Worm (Caenorhabditis elegans) whole organism, young adult: Measurements from ENCODE around the gene pqn-68.

ENCODE experiments used
- B0035.1 ChIP-seq: sonication (generic microtip); optimal IDR thresholded peaks from 2 replicates; lab custom pipeline; 2016; ENCODE audit warnings: missing genetic modification characterization, mild to moderate bottlenecking, missing compliant biosample characterization, missing genotype, missing genetic modification reagents
- B0336.3 ChIP-seq: fragments of 200-800 bp; sonication (Bioruptor generic); IDR thresholded peaks from 2 replicates; pipeline ENCODE4 v1.3.6; 2022; ENCODE audit warnings: missing genetic modification characterization, missing compliant biosample characterization
- C06A6.2 ChIP-seq: fragments of 200-800 bp; sonication (Bioruptor generic); conservative IDR thresholded peaks from 2 replicates; pipeline ENCODE4 v1.3.6; 2022; ENCODE audit warnings: missing genetic modification characterization, missing compliant biosample characterization
- D2030.7 ChIP-seq: fragments of 200-800 bp; sonication (Bioruptor generic); IDR thresholded peaks from 2 replicates; pipeline ENCODE4 v1.3.6; 2022; ENCODE audit warnings: missing genetic modification reagents, missing genetic modification characterization, missing compliant biosample characterization
- F10E7.11 ChIP-seq: sonication (generic microtip); optimal IDR thresholded peaks from 2 replicates; lab custom pipeline; 2017; ENCODE audit warnings: mild to moderate bottlenecking, missing genetic modification characterization, moderate library complexity, missing compliant biosample characterization
- F23B12.7 ChIP-seq: sonication (generic microtip); optimal IDR thresholded peaks from 2 replicates; lab custom pipeline; 2017; ENCODE audit warnings: missing genetic modification characterization, mild to moderate bottlenecking, missing compliant biosample characterization, antibody characterized with exemption, moderate library complexity; ENCODE audit not compliant: insufficient read depth
- F39B2.1 ChIP-seq: fragments of 200-800 bp; sonication (Bioruptor generic); IDR thresholded peaks from 2 replicates; pipeline ENCODE4 v1.3.6; 2022; ENCODE audit warnings: missing genetic modification reagents, missing genetic modification characterization, missing compliant biosample characterization
- F49E8.2 ChIP-seq: sonication (generic microtip); optimal IDR thresholded peaks from 3 replicates; lab custom pipeline; 2017; ENCODE audit warnings: missing genetic modification characterization, mild to moderate bottlenecking, missing compliant biosample characterization, antibody characterized with exemption, moderate library complexity; ENCODE audit not compliant: insufficient read depth
- F52B5.7 ChIP-seq: sonication (generic microtip); optimal IDR thresholded peaks from 2 replicates; lab custom pipeline; 2016; ENCODE audit warnings: mild to moderate bottlenecking, missing genetic modification characterization, missing compliant biosample characterization
- K11D2.4 ChIP-seq: fragments of 200-800 bp; sonication (Bioruptor generic); IDR thresholded peaks from 2 replicates; pipeline ENCODE4 v1.3.6; 2022; ENCODE audit warnings: missing genetic modification reagents, missing genetic modification characterization, missing compliant biosample characterization
- Y53F4B.3 ChIP-seq: fragments of 200-800 bp; sonication (Bioruptor generic); IDR thresholded peaks from 2 replicates; pipeline ENCODE4 v1.3.6; 2022; ENCODE audit warnings: missing genetic modification reagents, missing genetic modification characterization, missing compliant biosample characterization
- Y67H2A.10 ChIP-seq: fragments of 200-800 bp; sonication (Bioruptor generic); conservative IDR thresholded peaks from 2 replicates; pipeline ENCODE4 v1.3.6; 2022; ENCODE audit warnings: missing genetic modification reagents, missing genetic modification characterization, missing compliant biosample characterization
- ZK185.1 ChIP-seq: sonication (generic microtip); optimal IDR thresholded peaks from 2 replicates; lab custom pipeline; 2016; ENCODE audit warnings: mild to moderate bottlenecking, missing genetic modification characterization, missing compliant biosample characterization; ENCODE audit not compliant: poor library complexity, severe bottlenecking
- ama-1 ChIP-seq, 3 experiments: fragments of 150-350 bp in 1 of 3; sonication (generic microtip) in 2 of 3; optimal IDR thresholded peaks; 2 replicates each; lab custom pipeline; 2014 to 2018; ENCODE audit warnings: missing biosample characterization in 2 of 3, missing genetic modification characterization in 2 of 3, missing genetic modification reagents in 2 of 3
- aptf-3 ChIP-seq: fragments of 200-800 bp; sonication (Bioruptor generic); IDR thresholded peaks from 2 replicates; pipeline ENCODE4 v1.3.6; 2022; ENCODE audit warnings: missing genetic modification characterization, missing compliant biosample characterization
- attf-5 ChIP-seq: fragments of 200-800 bp; sonication (Bioruptor generic); optimal IDR thresholded peaks from 2 replicates; lab custom pipeline; 2018; ENCODE audit warnings: mild to moderate bottlenecking, missing genetic modification characterization, missing compliant biosample characterization
- bed-1 ChIP-seq: fragments of 200-800 bp; sonication (Bioruptor generic); IDR thresholded peaks from 2 replicates; pipeline ENCODE4 v1.3.6; 2022; ENCODE audit warnings: missing genetic modification reagents, missing genetic modification characterization, missing compliant biosample characterization
- cebp-1 ChIP-seq, 2 experiments: fragments of 200-800 bp in 1 of 2; sonication (Bioruptor generic) in 1 of 2; sonication (generic microtip) in 1 of 2; IDR thresholded peaks in 1 of 2; optimal IDR thresholded peaks in 1 of 2; 2 replicates each; pipeline versions ENCODE4 v1.3.6 to Lab custom; 2017 to 2022; ENCODE audit warnings: missing compliant biosample characterization in 2 of 2, missing genetic modification characterization in 2 of 2, mild to moderate bottlenecking in 1 of 2, missing genetic modification reagents in 1 of 2, moderate library complexity in 1 of 2
- ceh-40 ChIP-seq: fragments of 200-800 bp; sonication (Bioruptor generic); IDR thresholded peaks from 2 replicates; pipeline ENCODE4 v1.3.6; 2022; ENCODE audit warnings: missing genetic modification characterization, missing compliant biosample characterization
- ceh-58 ChIP-seq: fragments of 200-800 bp; sonication (Bioruptor generic); IDR thresholded peaks from 2 replicates; pipeline ENCODE4 v1.3.6; 2022; ENCODE audit warnings: missing genetic modification characterization, missing compliant biosample characterization
- dox-1 ChIP-seq: fragments of 200-800 bp; sonication (Bioruptor generic); IDR thresholded peaks from 2 replicates; pipeline ENCODE4 v1.3.6; 2022; ENCODE audit warnings: missing genetic modification reagents, missing genetic modification characterization, missing compliant biosample characterization
- dpl-1 ChIP-seq: fragments of 150-350 bp; optimal IDR thresholded peaks from 2 replicates; lab custom pipeline; 2014; ENCODE audit warnings: missing biosample characterization, missing genetic modification reagents, missing genetic modification characterization
- efl-1 ChIP-seq: fragments of 150-350 bp; optimal IDR thresholded peaks from 2 replicates; lab custom pipeline; 2014; ENCODE audit warnings: missing biosample characterization, missing genetic modification reagents, missing genetic modification characterization
- him-1 ChIP-seq: sonication (generic microtip); optimal IDR thresholded peaks from 2 replicates; lab custom pipeline; 2016; ENCODE audit warnings: missing genotype, missing genetic modification reagents, missing genetic modification characterization, missing compliant biosample characterization
- hlh-12 ChIP-seq: sonication (generic microtip); optimal IDR thresholded peaks from 2 replicates; lab custom pipeline; 2016; ENCODE audit warnings: missing genetic modification characterization, missing compliant biosample characterization
- mcd-1 ChIP-seq: fragments of 200-800 bp; sonication (Bioruptor generic); IDR thresholded peaks from 2 replicates; pipeline ENCODE4 v1.3.6; 2022; ENCODE audit warnings: missing genetic modification reagents, missing genetic modification characterization, missing compliant biosample characterization
- mel-28 ChIP-seq: sonication (generic microtip); optimal IDR thresholded peaks from 2 replicates; lab custom pipeline; 2016; ENCODE audit warnings: borderline replicate concordance, mild to moderate bottlenecking, missing genetic modification characterization, missing compliant biosample characterization
- mes-4 ChIP-seq: sonication (generic microtip); optimal IDR thresholded peaks from 2 replicates; lab custom pipeline; 2016; ENCODE audit warnings: missing genotype, missing genetic modification characterization, missing compliant biosample characterization
- mxl-1 ChIP-seq: sonication (generic microtip); optimal IDR thresholded peaks from 2 replicates; lab custom pipeline; 2016; ENCODE audit warnings: missing genetic modification characterization, missing compliant biosample characterization
- nhr-120 ChIP-seq: fragments of 200-800 bp; sonication (Bioruptor generic); IDR thresholded peaks from 2 replicates; pipeline ENCODE4 v1.3.6; 2022; ENCODE audit warnings: missing genetic modification characterization, missing compliant biosample characterization
- nhr-80 ChIP-seq: sonication (generic microtip); optimal IDR thresholded peaks from 2 replicates; lab custom pipeline; 2016; ENCODE audit warnings: missing genetic modification characterization, missing compliant biosample characterization
- rec-8 ChIP-seq, 2 experiments: sonication (generic microtip); optimal IDR thresholded peaks; 2 replicates each; lab custom pipeline; 2016; ENCODE audit warnings: mild to moderate bottlenecking in 2 of 2, missing genetic modification characterization in 2 of 2, missing genetic modification reagents in 2 of 2, missing genotype in 2 of 2, missing biosample characterization in 1 of 2, missing compliant biosample characterization in 1 of 2, moderate library complexity in 1 of 2
- sptf-2 ChIP-seq: fragments of 200-800 bp; sonication (Bioruptor generic); optimal IDR thresholded peaks from 2 replicates; lab custom pipeline; 2018; ENCODE audit warnings: mild to moderate bottlenecking, missing genetic modification characterization, missing compliant biosample characterization
- tbx-9 ChIP-seq: sonication (generic microtip); optimal IDR thresholded peaks from 2 replicates; lab custom pipeline; 2016; ENCODE audit warnings: borderline replicate concordance, missing genetic modification characterization, inconsistent platforms, missing compliant biosample characterization
- unc-130 ChIP-seq: sonication (generic microtip); optimal IDR thresholded peaks from 2 replicates; lab custom pipeline; 2016; ENCODE audit warnings: missing genetic modification reagents, missing genetic modification characterization, missing compliant biosample characterization
- zim-3 ChIP-seq: sonication (generic microtip); optimal IDR thresholded peaks from 2 replicates; lab custom pipeline; 2017; ENCODE audit warnings: mild to moderate bottlenecking, missing genetic modification characterization, moderate library complexity, missing compliant biosample characterization
- ztf-3 ChIP-seq: fragments of 200-800 bp; sonication (Bioruptor generic); optimal IDR thresholded peaks from 2 replicates; lab custom pipeline; 2018; ENCODE audit warnings: mild to moderate bottlenecking, missing genetic modification characterization, missing compliant biosample characterization

pqn-68 gene

ce11 chrV:12909544-12910157, 42.8 kb upstream of the pqn-68 start, which contains the start of gene nid-1 (continued):
- TF ChIP-seq cebp-1 (GFP tag; IDR thresholded peaks at IDR 0.05; lab: Robert Waterston, UW) (no peak), cebp-1 (tag; optimal IDR thresholded peaks at IDR 0.05; lab: Kevin White, UChicago) (no peak), dpl-1 (GFP tag; lab: Kevin White, UChicago) (no peak), ZK185.1 (tag; lab: Kevin White, UChicago) (no peak), F23B12.7 (tag; lab: Kevin White, UChicago) (no peak)

- TF ChIP-seq nhr-80, result peak; percentile 35
- TF ChIP-seq ceh-58 (GFP tag; lab: Robert Waterston, UW), result no peak
- no peak for TF ChIP-seq Y53F4B.3 (GFP tag; lab: Robert Waterston, UW)
- no peak for TF ChIP-seq dox-1 (GFP tag; lab: Robert Waterston, UW)
Measured at ce11 chrV:12919705-12920104, 32.7 kb upstream of the pqn-68 start, which contains the start of gene lipl-1. TSS of gene lipl-1 (plus strand) at chrV:12919986.

ce11 chrV:12921680-12922079, 30.8 kb upstream of the pqn-68 start:
- TF ChIP-seq ceh-40 (GFP tag; lab: Robert Waterston, UW) (no peak), C06A6.2 (GFP tag; lab: Robert Waterston, UW) (no peak), Y67H2A.10 (GFP tag; lab: Robert Waterston, UW) (no peak), cebp-1 (GFP tag; IDR thresholded peaks at IDR 0.05; lab: Robert Waterston, UW) (peak; percentile 52; the same call in 1 of the 2 replicates), cebp-1 (tag; optimal IDR thresholded peaks at IDR 0.05; lab: Kevin White, UChicago) (peak; percentile 63), hlh-12 (no peak), B0336.3 (GFP tag; lab: Robert Waterston, UW) (no peak), nhr-80 (peak; percentile 80), F10E7.11 (tag; lab: Kevin White, UChicago) (no peak)

ce11 chrV:12922308-12922707, 30.1 kb upstream of the pqn-68 start, which contains the start of gene dhrs-4:
TSS of gene dhrs-4 (plus strand) at chrV:12922608.
- TF ChIP-seq him-1 (no peak), ztf-3 (GFP tag; lab: Kevin White, UChicago) (no peak), B0035.1 (no peak), bed-1 (no peak), K11D2.4 (GFP tag; lab: Robert Waterston, UW) (no peak), unc-130 (GFP tag; lab: Kevin White, UChicago) (no peak), dpl-1 (GFP tag; lab: Kevin White, UChicago) (no peak), F52B5.7 (tag; lab: Kevin White, UChicago) (no peak), zim-3 (tag; lab: Kevin White, UChicago) (no peak), attf-5 (no peak), F49E8.2 (no peak), D2030.7 (no peak), mcd-1 (GFP tag; lab: Robert Waterston, UW) (no peak), tbx-9 (no peak), aptf-3 (GFP tag; lab: Robert Waterston, UW) (no peak), F39B2.1 (GFP tag; lab: Robert Waterston, UW) (no peak), ama-1 (optimal IDR thresholded peaks at IDR 0.05; lab: Kevin White, UChicago) (no peak), ama-1 (GFP tag; optimal IDR thresholded peaks at IDR 0.05; lab: Kevin White, UChicago) (no peak), efl-1 (GFP tag; lab: Kevin White, UChicago) (no peak)

- TF ChIP-seq mxl-1 (tag; lab: Kevin White, UChicago) (no peak), nhr-120 (GFP tag; lab: Robert Waterston, UW) (no peak), rec-8 (tag; optimal IDR thresholded peaks at IDR 0.05; lab: Kevin White, UChicago) (no peak), sptf-2 (GFP tag; lab: Kevin White, UChicago) (no peak), mel-28 (no peak), ceh-40 (GFP tag; lab: Robert Waterston, UW) (no peak), mes-4 (tag; lab: Kevin White, UChicago) (no peak)
Measured at ce11 chrV:12924128-12924527, 28.3 kb upstream of the pqn-68 start, which contains the start of gene pqn-67. TSS of gene pqn-67 (plus strand) at chrV:12924428.
